Worm (Caenorhabditis elegans) whole organism, mixed stage, embryonic: ENCODE measurements around the gene srbc-57.

ENCODE experiments used
- M03D4.4 ChIP-seq: sonication (generic microtip); optimal IDR thresholded peaks from 2 replicates; lab custom pipeline; 2017; ENCODE audit warnings: mild to moderate bottlenecking, missing genetic modification characterization, missing compliant biosample characterization
- ceh-39 ChIP-seq: fragments of 150-350 bp; optimal IDR thresholded peaks from 2 replicates; lab custom pipeline; 2014; ENCODE audit warnings: missing biosample characterization, missing genetic modification characterization
- ces-1 ChIP-seq: fragments of 150-350 bp; optimal IDR thresholded peaks from 2 replicates; lab custom pipeline; 2014; ENCODE audit warnings: missing biosample characterization, missing genetic modification reagents, missing genetic modification characterization
- lin-32 ChIP-seq: fragments of 200-800 bp; sonication (Bioruptor generic); optimal IDR thresholded peaks from 2 replicates; lab custom pipeline; 2018; ENCODE audit warnings: mild to moderate bottlenecking, missing genetic modification characterization, missing compliant biosample characterization
- lsy-2 ChIP-seq: fragments of 150-350 bp; optimal IDR thresholded peaks from 2 replicates; lab custom pipeline; 2014; ENCODE audit warnings: missing biosample characterization, missing genetic modification characterization
- mep-1 ChIP-seq: fragments of 150-350 bp; optimal IDR thresholded peaks from 2 replicates; lab custom pipeline; 2017; ENCODE audit warnings: missing biosample characterization, missing genetic modification reagents, missing genetic modification characterization, inconsistent platforms
- nhr-28 ChIP-seq: fragments of 150-350 bp; optimal IDR thresholded peaks from 2 replicates; lab custom pipeline; 2014; ENCODE audit warnings: missing biosample characterization, missing genetic modification characterization
- tbx-8 ChIP-seq: fragments of 200-800 bp; sonication (Bioruptor generic); optimal IDR thresholded peaks from 2 replicates; lab custom pipeline; 2018; ENCODE audit warnings: mild to moderate bottlenecking, missing genetic modification characterization, moderate library complexity, missing compliant biosample characterization
- unc-62 ChIP-seq: fragments of 150-350 bp; optimal IDR thresholded peaks from 2 replicates; lab custom pipeline; 2014; ENCODE audit warnings: missing biosample characterization, missing genetic modification reagents, missing genetic modification characterization
- ztf-11 ChIP-seq: fragments of 150-350 bp; optimal IDR thresholded peaks from 2 replicates; lab custom pipeline; 2014; ENCODE audit warnings: missing biosample characterization, missing genetic modification characterization

ce11 chrV:449130-449529 lies 19.2 kb downstream of the srbc-57 start, which contains the start of gene srh-35:
- TF ChIP-seq tbx-8 (GFP tag; lab: Kevin White, UChicago) (no peak), ztf-11 (tag; lab: Kevin White, UChicago) (no peak), unc-62 (GFP tag; lab: Kevin White, UChicago) (no peak), ceh-39 (tag; lab: Kevin White, UChicago) (no peak), nhr-28 (tag; lab: Kevin White, UChicago) (no peak), lin-32 (no peak), lsy-2 (tag; lab: Kevin White, UChicago) (no peak), ces-1 (GFP tag; lab: Kevin White, UChicago) (no peak), M03D4.4 (no peak), mep-1 (tag; lab: Kevin White, UChicago) (no peak)
